Fruit fly (Drosophila melanogaster) whole organism, pupa: ENCODE results near the gene bam.

Experiments used
- CG10348 ChIP-seq: fragments of 200-800 bp; sonication (Bioruptor generic); IDR thresholded peaks from 2 replicates; pipeline ENCODE4 v1.3.6; 2022; ENCODE audit warnings: missing biosample characterization, missing genetic modification characterization
- CG12605 ChIP-seq: fragments of 200-800 bp; sonication (Bioruptor generic); IDR thresholded peaks from 2 replicates; pipeline ENCODE4 v1.3.6; 2022; ENCODE audit warnings: missing biosample characterization, missing genetic modification characterization
- CG13204 ChIP-seq: fragments of 200-800 bp; sonication (Bioruptor generic); optimal IDR thresholded peaks from 2 replicates; lab custom pipeline; 2018; ENCODE audit warnings: missing biosample characterization, mild to moderate bottlenecking, missing genetic modification characterization, moderate library complexity
- CG14655 ChIP-seq: fragments of 200-800 bp; sonication (Bioruptor generic); optimal IDR thresholded peaks from 3 replicates; lab custom pipeline; 2017; ENCODE audit warnings: mild to moderate bottlenecking, missing biosample characterization, missing genetic modification reagents, missing genetic modification characterization
- CG15710 ChIP-seq: fragments of 200-800 bp; sonication (Bioruptor generic); optimal IDR thresholded peaks from 2 replicates; lab custom pipeline; 2018; ENCODE audit warnings: missing biosample characterization, mild to moderate bottlenecking, missing genetic modification characterization, moderate library complexity
- CG17806 ChIP-seq: fragments of 200-800 bp; sonication (Bioruptor generic); optimal IDR thresholded peaks from 2 replicates; lab custom pipeline; 2018; ENCODE audit warnings: missing biosample characterization, mild to moderate bottlenecking, missing genetic modification characterization, moderate library complexity
- CG32121 ChIP-seq: fragments of 200-800 bp; sonication (Bioruptor generic); IDR thresholded peaks from 2 replicates; pipeline ENCODE4 v1.3.6; 2022; ENCODE audit warnings: missing biosample characterization, missing genetic modification characterization
- CG34367 ChIP-seq: fragments of 200-800 bp; sonication (Bioruptor generic); optimal IDR thresholded peaks from 2 replicates; lab custom pipeline; 2018; ENCODE audit warnings: missing biosample characterization, mild to moderate bottlenecking, missing genetic modification characterization
- CG4496 ChIP-seq: fragments of 200-800 bp; sonication (Bioruptor generic); IDR thresholded peaks from 3 replicates; pipeline ENCODE4 v1.3.6; 2022; ENCODE audit warnings: missing biosample characterization, missing genetic modification characterization
- CG8159 ChIP-seq: fragments of 200-800 bp; sonication (Bioruptor generic); optimal IDR thresholded peaks from 3 replicates; lab custom pipeline; 2018; ENCODE audit warnings: missing biosample characterization, mild to moderate bottlenecking, missing genetic modification characterization, moderate library complexity
- CG8301 ChIP-seq: fragments of 200-800 bp; sonication (Bioruptor generic); optimal IDR thresholded peaks from 2 replicates; lab custom pipeline; 2018; ENCODE audit warnings: missing biosample characterization, mild to moderate bottlenecking, missing genetic modification characterization
- CG9948 ChIP-seq: fragments of 200-800 bp; sonication (Bioruptor generic); optimal IDR thresholded peaks from 2 replicates; lab custom pipeline; 2018; ENCODE audit warnings: missing biosample characterization, mild to moderate bottlenecking, missing genetic modification characterization, moderate library complexity
- D1 ChIP-seq: fragments of 200-800 bp; sonication (Bioruptor generic); optimal IDR thresholded peaks from 2 replicates; lab custom pipeline; 2018; ENCODE audit warnings: missing biosample characterization, mild to moderate bottlenecking, missing genetic modification characterization, moderate library complexity
- EcR ChIP-seq: fragments of 200-800 bp; sonication (Bioruptor generic); optimal IDR thresholded peaks from 3 replicates; lab custom pipeline; 2019; ENCODE audit warnings: missing biosample characterization, missing genetic modification characterization, mild to moderate bottlenecking, moderate library complexity, missing genetic modification reagents
- Ets98B ChIP-seq: fragments of 200-800 bp; sonication (Bioruptor generic); IDR thresholded peaks from 2 replicates; pipeline ENCODE4 v1.3.6; 2022; ENCODE audit warnings: missing biosample characterization, missing genetic modification characterization
- Pif1A ChIP-seq: fragments of 200-800 bp; sonication (Bioruptor generic); optimal IDR thresholded peaks from 3 replicates; lab custom pipeline; 2016; ENCODE audit warnings: missing biosample characterization, missing genetic modification characterization
- Pif1B ChIP-seq: fragments of 200-800 bp; sonication (Bioruptor generic); optimal IDR thresholded peaks from 3 replicates; lab custom pipeline; 2016; ENCODE audit warnings: missing biosample characterization, missing genetic modification characterization
- Snoo ChIP-seq: fragments of 200-800 bp; sonication (Bioruptor generic); optimal IDR thresholded peaks from 3 replicates; lab custom pipeline; 2017; ENCODE audit warnings: missing biosample characterization, mild to moderate bottlenecking, missing genetic modification characterization, inconsistent platforms
- fd96Ca ChIP-seq: fragments of 200-800 bp; sonication (Bioruptor generic); IDR thresholded peaks from 3 replicates; pipeline ENCODE4 v1.3.6; 2022; ENCODE audit warnings: missing biosample characterization, missing genetic modification characterization
- gl ChIP-seq: fragments of 200-800 bp; sonication (Bioruptor generic); optimal IDR thresholded peaks from 2 replicates; lab custom pipeline; 2018; ENCODE audit warnings: missing biosample characterization, mild to moderate bottlenecking, missing genetic modification characterization
- rn ChIP-seq: fragments of 200-800 bp; sonication (Bioruptor generic); IDR thresholded peaks from 2 replicates; pipeline ENCODE4 v1.3.6; 2022; ENCODE audit warnings: missing biosample characterization, missing genetic modification characterization

Gene bam

dm6 chr3R:25241507-25242070 lies 3.3 kb downstream of the bam start, which contains the start of gene CG11854:
TSS of gene CG11854 (plus strand) at chr3R:25242020.
- TF ChIP-seq Pif1A (GFP tag; lab: Kevin White, UChicago) = no peak
- TF ChIP-seq EcR (GFP tag; lab: Kevin White, UChicago) = peak; percentile 67

- TF ChIP-seq Snoo (tag; lab: Kevin White, UChicago) (no peak), CG4496 (GFP tag; lab: Robert Waterston, UW) (no peak), gl (tag; lab: Kevin White, UChicago) (no peak), CG15710 (tag; lab: Kevin White, UChicago) (no peak), rn (GFP tag; lab: Robert Waterston, UW) (no peak), CG8159 (no peak), EcR (GFP tag; lab: Kevin White, UChicago) (no peak), CG13204 (GFP tag; lab: Kevin White, UChicago) (no peak), Pif1B (no peak), fd96Ca (GFP tag; lab: Robert Waterston, UW) (no peak)
These were observed 5.0 kb downstream of the bam start, which contains the start of gene to for dm6 chr3R:25239880-25240279. TSS of gene to (plus strand) at chr3R:25240180.

DNA sequence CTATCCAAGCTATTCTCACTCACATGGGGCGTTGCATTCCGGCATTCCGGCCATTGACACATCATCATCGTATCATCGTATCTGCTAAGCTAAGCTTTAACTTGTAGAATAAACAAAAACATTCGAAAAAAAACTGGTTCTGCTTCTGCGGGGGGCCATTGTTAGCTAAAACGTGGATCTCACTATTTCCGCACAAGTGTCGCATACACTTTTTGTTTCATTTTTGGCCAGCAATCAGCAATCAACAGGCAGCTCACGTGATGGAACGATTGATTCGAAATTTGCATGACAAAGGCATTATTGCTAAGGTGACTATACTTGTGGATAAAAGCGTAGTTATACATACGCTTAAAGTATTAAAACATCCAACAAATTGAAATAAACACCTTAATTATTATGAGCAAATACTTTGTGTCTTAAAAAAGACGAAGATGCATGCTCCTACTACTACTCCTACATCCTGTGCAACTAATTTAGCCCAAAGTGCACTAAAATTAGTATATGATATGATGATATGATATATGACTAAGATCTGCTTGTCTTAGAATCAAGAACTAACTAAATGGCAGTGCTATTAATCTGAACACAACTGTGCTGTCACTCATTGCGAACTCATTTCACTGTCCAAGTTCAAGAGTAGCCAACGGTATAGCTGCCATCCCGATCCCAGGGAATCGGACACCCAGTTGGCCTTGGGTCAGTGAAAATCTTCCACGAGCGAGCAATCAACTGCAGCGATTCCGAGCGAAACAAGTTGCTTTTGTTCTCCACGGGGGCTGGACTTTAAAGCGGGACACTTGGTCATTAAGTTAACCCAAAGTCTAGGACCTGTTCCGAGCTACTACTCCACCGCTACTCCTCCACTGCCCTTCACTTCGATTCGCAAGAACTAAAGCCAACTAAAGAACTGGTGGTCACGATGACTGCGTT lies 5.9 kb downstream of the bam start:
- TF ChIP-seq gl (tag; lab: Kevin White, UChicago) (no peak), CG12605 (no peak), CG10348 (GFP tag; lab: Robert Waterston, UW) (no peak), CG32121 (GFP tag; lab: Robert Waterston, UW) (no peak), D1 (no peak), fd96Ca (GFP tag; lab: Robert Waterston, UW) (no peak), CG8301 (tag; lab: Kevin White, UChicago) (no peak), CG13204 (GFP tag; lab: Kevin White, UChicago) (no peak), CG14655 (GFP tag; lab: Kevin White, UChicago) (no peak), rn (GFP tag; lab: Robert Waterston, UW) (no peak), CG8159 (peak; percentile 60), CG17806 (peak; percentile 3), CG4496 (GFP tag; lab: Robert Waterston, UW) (no peak), CG34367 (peak; percentile 11), Pif1B (no peak), CG15710 (tag; lab: Kevin White, UChicago) (peak; percentile 22), Snoo (tag; lab: Kevin White, UChicago) (no peak), Ets98B (no peak), CG9948 (tag; lab: Kevin White, UChicago) (peak; percentile 33), Pif1A (GFP tag; lab: Kevin White, UChicago) (no peak), EcR (GFP tag; lab: Kevin White, UChicago) (peak; percentile 94)

DNA sequence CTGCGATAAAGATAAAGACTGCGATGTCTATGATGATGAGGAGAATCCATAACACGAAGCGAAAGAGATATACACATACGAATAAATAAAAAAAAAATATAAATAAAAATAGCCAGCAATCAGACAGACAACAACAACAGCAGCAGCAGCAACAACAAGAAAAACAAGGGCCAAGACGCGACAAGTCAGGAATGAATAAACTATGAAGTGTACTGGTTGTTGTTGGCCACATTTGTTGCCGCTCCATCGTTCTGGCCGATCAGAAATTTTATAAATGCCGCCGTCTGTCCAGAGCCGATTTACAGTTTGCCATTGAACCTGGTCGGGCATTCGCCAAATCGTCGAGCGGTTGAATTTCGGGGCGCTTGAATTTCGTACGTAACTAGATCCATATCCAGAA lies 7.6 kb downstream of the bam start, which contains the start of gene Jhbp7:
TSS of gene Jhbp7 (plus strand) at position 301 of the 400 bp plus-strand sequence.
- TF ChIP-seq Pif1A (GFP tag; lab: Kevin White, UChicago) (no peak), CG13204 (GFP tag; lab: Kevin White, UChicago) (no peak), CG15710 (tag; lab: Kevin White, UChicago) (no peak), EcR (GFP tag; lab: Kevin White, UChicago) (peak; percentile 81), rn (GFP tag; lab: Robert Waterston, UW) (no peak)

dm6 chr3R:25236121-25236520 lies 8.8 kb downstream of the bam start:
- TF ChIP-seq CG15710 (tag; lab: Kevin White, UChicago) = no peak
- no peak for TF ChIP-seq CG12605
- no peak for TF ChIP-seq CG32121 (GFP tag; lab: Robert Waterston, UW)
- TF ChIP-seq CG10348 (GFP tag; lab: Robert Waterston, UW) = no peak
- TF ChIP-seq CG4496 (GFP tag; lab: Robert Waterston, UW) = no peak

dm6 chr3R:25235362-25235761 lies 9.5 kb downstream of the bam start, which contains the start of gene Sil1:
TSS of gene Sil1 (minus strand) at chr3R:25235529.
- TF ChIP-seq Ets98B = no peak
- no peak for TF ChIP-seq CG14655 (GFP tag; lab: Kevin White, UChicago)
- no peak for TF ChIP-seq CG12605
- TF ChIP-seq Snoo (tag; lab: Kevin White, UChicago) = no peak
- no peak for TF ChIP-seq CG34367
- no peak for TF ChIP-seq CG32121 (GFP tag; lab: Robert Waterston, UW)
- TF ChIP-seq D1 = no peak
- TF ChIP-seq Pif1A (GFP tag; lab: Kevin White, UChicago) = no peak
- no peak for TF ChIP-seq gl (tag; lab: Kevin White, UChicago)
- no peak for TF ChIP-seq CG13204 (GFP tag; lab: Kevin White, UChicago)
- TF ChIP-seq EcR (GFP tag; lab: Kevin White, UChicago) = no peak
- no peak for TF ChIP-seq rn (GFP tag; lab: Robert Waterston, UW)
- no peak for TF ChIP-seq Pif1B
- TF ChIP-seq CG8301 (tag; lab: Kevin White, UChicago) = no peak
- no peak for TF ChIP-seq CG8159
- no peak for TF ChIP-seq CG17806
- TF ChIP-seq fd96Ca (GFP tag; lab: Robert Waterston, UW) = no peak
